Fruit fly (Drosophila melanogaster): Measurements from ENCODE around the gene vih.

vih gene

DNA sequence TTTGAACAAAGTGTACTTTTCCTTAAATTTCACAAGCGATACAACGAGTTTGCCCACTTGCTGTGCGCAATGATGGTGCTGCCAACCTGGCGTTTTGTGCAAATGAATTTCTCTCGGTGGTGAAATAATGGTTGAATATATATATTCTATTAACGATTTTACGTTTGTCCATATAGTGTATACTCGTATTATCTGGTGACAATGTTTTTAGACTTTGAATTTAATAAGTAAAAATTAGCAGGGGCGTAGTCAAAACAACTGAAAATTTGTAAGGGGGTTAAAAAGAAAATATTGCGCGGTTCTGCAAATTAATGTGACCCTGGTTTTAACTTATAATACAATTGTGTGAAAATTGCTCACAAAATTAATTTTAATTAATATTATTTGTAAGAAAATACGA is 19.8 kb downstream of the vih start, which contains the start of the genes ver and Gcn5 (continued):
- peak; percentile 92 for TF ChIP-seq CG11902 (GFP tag; optimal IDR thresholded peaks at IDR 0.05)
- peak; percentile 92 for TF ChIP-seq ss (GFP tag; optimal IDR thresholded peaks at IDR 0.05)
- TF ChIP-seq lz (GFP tag; optimal IDR thresholded peaks at IDR 0.05), result peak; percentile 98
- peak; percentile 97 for TF ChIP-seq CG3919 (GFP tag; optimal IDR thresholded peaks at IDR 0.05)
- TF ChIP-seq CG1621 (tag; optimal IDR thresholded peaks at IDR 0.05), result peak; percentile 88
- TF ChIP-seq Eip78C (GFP tag), result peak; percentile 99
- peak; percentile 98 for TF ChIP-seq Sox102F (GFP tag; optimal IDR thresholded peaks at IDR 0.05)
- TF ChIP-seq Sox14 (GFP tag; optimal IDR thresholded peaks at IDR 0.05), result peak; percentile 98
- TF ChIP-seq CG32006 (GFP tag; optimal IDR thresholded peaks at IDR 0.05), result peak; percentile 97
- peak; percentile 94 for TF ChIP-seq CG6792 (GFP tag; optimal IDR thresholded peaks at IDR 0.05)
- TF ChIP-seq topi (GFP tag; optimal IDR thresholded peaks at IDR 0.05), result peak; percentile 98
- peak; percentile 89 for TF ChIP-seq CG7368 (GFP tag; optimal IDR thresholded peaks at IDR 0.05)
- peak; percentile 97 for TF ChIP-seq CG8632 (GFP tag; optimal IDR thresholded peaks at IDR 0.05)
- TF ChIP-seq Eip93F (GFP tag; optimal IDR thresholded peaks at IDR 0.05), result peak; percentile 90
- TF ChIP-seq CG31627 (GFP tag; optimal IDR thresholded peaks at IDR 0.05), result peak; percentile 97
- TF ChIP-seq Eip75B (GFP tag; optimal IDR thresholded peaks at IDR 0.05), result peak; percentile 96
- peak; percentile 96 for TF ChIP-seq CG10631 (GFP tag; optimal IDR thresholded peaks at IDR 0.05)
- TF ChIP-seq Sox15 (GFP tag; optimal IDR thresholded peaks at IDR 0.05), result peak; percentile 95
- TF ChIP-seq dac (GFP tag; optimal IDR thresholded peaks at IDR 0.05), result peak; percentile 88
- peak; percentile 98 for TF ChIP-seq vri (GFP tag; optimal IDR thresholded peaks at IDR 0.05)
- peak; percentile 94 for TF ChIP-seq CG3032 (tag; optimal IDR thresholded peaks at IDR 0.05)
- peak; percentile 95 for TF ChIP-seq CG8319 (GFP tag; optimal IDR thresholded peaks at IDR 0.05)
- TF ChIP-seq Ets96B (tag; optimal IDR thresholded peaks at IDR 0.05), result peak; percentile 91
- TF ChIP-seq Hr4 (GFP tag; optimal IDR thresholded peaks at IDR 0.05), result peak; percentile 97
- peak; percentile 90 for TF ChIP-seq dsx (GFP tag; optimal IDR thresholded peaks at IDR 0.05; ENCODE audit: poor library complexity, severe bottlenecking)
- peak; percentile 98 for TF ChIP-seq pdm3 (GFP tag; optimal IDR thresholded peaks at IDR 0.05)
- peak; percentile 94 for TF ChIP-seq Ets21C (GFP tag; optimal IDR thresholded peaks at IDR 0.05)
- peak; percentile 72 for TF ChIP-seq fd85E (GFP tag; optimal IDR thresholded peaks at IDR 0.05)
- TF ChIP-seq CG10669 (GFP tag; optimal IDR thresholded peaks at IDR 0.05), result peak; percentile 94
- peak; percentile 96 for TF ChIP-seq CG8119 (GFP tag; IDR thresholded peaks at IDR 0.05)
- TF ChIP-seq Hr38 (GFP tag; optimal IDR thresholded peaks at IDR 0.05), result peak; percentile 12
- TF ChIP-seq achi (GFP tag; optimal IDR thresholded peaks at IDR 0.05), result peak; percentile 97
- TF ChIP-seq CG11762 (GFP tag; optimal IDR thresholded peaks at IDR 0.05; ENCODE audit: insufficient read depth), result peak; percentile 92

DNA sequence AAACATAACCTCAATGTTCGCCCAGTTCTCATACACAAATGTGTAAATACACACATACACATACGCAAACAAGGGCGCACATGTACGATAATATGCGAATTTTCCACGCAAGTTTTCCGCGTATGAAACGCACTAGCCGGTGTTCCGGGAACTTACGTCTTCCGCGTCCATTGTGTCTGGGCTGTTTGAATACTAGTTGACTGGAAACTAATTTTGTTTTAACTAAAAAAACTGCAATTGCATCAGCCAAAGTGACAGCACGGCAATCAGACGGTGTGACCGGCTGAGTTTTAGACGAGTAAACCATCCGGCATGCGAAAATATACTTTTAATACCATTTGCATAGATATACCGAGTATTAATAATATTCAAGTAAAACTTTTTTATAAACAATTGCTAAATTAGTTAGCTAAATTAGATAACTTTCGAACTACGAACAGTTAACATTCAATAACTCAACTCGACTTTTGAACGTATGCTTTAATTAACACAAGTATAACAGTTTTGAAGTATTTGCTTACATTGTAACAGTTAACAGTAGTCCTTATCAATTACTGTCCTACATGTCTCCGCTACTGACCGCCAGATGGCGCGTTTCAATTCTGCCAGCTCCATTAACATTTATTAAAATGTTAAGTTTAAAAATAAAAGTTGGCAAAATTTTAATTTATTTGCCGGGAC is 22.5 kb downstream of the vih start, which contains the start of gene eIF2beta:
Gene eIF2beta, minus strand, starts transcription at position 299 of the 681 bp plus-strand sequence.
- no peak for TF ChIP-seq dac (GFP tag; optimal IDR thresholded peaks at IDR 0.05)
- peak; percentile 52 for TF ChIP-seq Eip78C (GFP tag)
- peak; percentile 14 for TF ChIP-seq CG34406 (GFP tag; optimal IDR thresholded peaks at IDR 0.05)
- TF ChIP-seq CG15336 (GFP tag; IDR thresholded peaks at IDR 0.05), result no peak
- TF ChIP-seq CG31627 (GFP tag; optimal IDR thresholded peaks at IDR 0.05), result peak; percentile 32
- TF ChIP-seq fkh (GFP tag; optimal IDR thresholded peaks at IDR 0.05), result peak; percentile 88
- TF ChIP-seq CG10631 (GFP tag; optimal IDR thresholded peaks at IDR 0.05), result no peak
- peak; percentile 100 for TF ChIP-seq dsx (GFP tag; optimal IDR thresholded peaks at IDR 0.05; ENCODE audit: poor library complexity, severe bottlenecking)
- no peak for TF ChIP-seq fd85E (GFP tag; optimal IDR thresholded peaks at IDR 0.05)
- no peak for TF ChIP-seq Ets96B (tag; optimal IDR thresholded peaks at IDR 0.05)
- TF ChIP-seq CG4318 (GFP tag; optimal IDR thresholded peaks at IDR 0.05), result no peak
- no peak for TF ChIP-seq CG6163 (GFP tag; IDR thresholded peaks at IDR 0.05)
- TF ChIP-seq CG11902 (GFP tag; optimal IDR thresholded peaks at IDR 0.05), result no peak
- peak; percentile 37 for TF ChIP-seq CG6854 (GFP tag; optimal IDR thresholded peaks at IDR 0.05)
- TF ChIP-seq Eip75B (GFP tag; optimal IDR thresholded peaks at IDR 0.05), result peak; percentile 16
- TF ChIP-seq Sox15 (GFP tag; optimal IDR thresholded peaks at IDR 0.05), result no peak
- no peak for TF ChIP-seq ss (GFP tag; optimal IDR thresholded peaks at IDR 0.05)
- TF ChIP-seq CG16779 (tag; optimal IDR thresholded peaks at IDR 0.05), result no peak
- TF ChIP-seq CG32006 (GFP tag; optimal IDR thresholded peaks at IDR 0.05), result no peak
- no peak for TF ChIP-seq CG8319 (GFP tag; optimal IDR thresholded peaks at IDR 0.05)
- TF ChIP-seq CG6276 (GFP tag; optimal IDR thresholded peaks at IDR 0.05), result no peak
- TF ChIP-seq vri (GFP tag; optimal IDR thresholded peaks at IDR 0.05), result peak; percentile 44
- peak; percentile 41 for TF ChIP-seq OdsH (GFP tag; optimal IDR thresholded peaks at IDR 0.05)
- peak; percentile 1 for TF ChIP-seq CG1621 (tag; optimal IDR thresholded peaks at IDR 0.05)
- TF ChIP-seq achi (GFP tag; optimal IDR thresholded peaks at IDR 0.05), result peak; percentile 89
- TF ChIP-seq CG11294 (GFP tag; IDR thresholded peaks at IDR 0.05), result no peak
- no peak for TF ChIP-seq Hr38 (GFP tag; optimal IDR thresholded peaks at IDR 0.05)
- peak; percentile 71 for TF ChIP-seq esn (GFP tag; optimal IDR thresholded peaks at IDR 0.05)
- no peak for TF ChIP-seq fd59A (GFP tag; optimal IDR thresholded peaks at IDR 0.05)
- peak; percentile 11 for TF ChIP-seq lz (GFP tag; optimal IDR thresholded peaks at IDR 0.05)
- TF ChIP-seq CG9139 (GFP tag; optimal IDR thresholded peaks at IDR 0.05), result no peak
- peak; percentile 9 for TF ChIP-seq CG6808 (GFP tag; optimal IDR thresholded peaks at IDR 0.05)

All from whole organism, prepupa.